Worm (Caenorhabditis elegans) whole organism, late embryonic: ENCODE results near the gene unc-44.

ENCODE experiments used
- ama-1 ChIP-seq: fragments of 150-350 bp; optimal IDR thresholded peaks from 2 replicates; lab custom pipeline; 2014
- ceh-48 ChIP-seq: sonication (generic microtip); optimal IDR thresholded peaks from 2 replicates; lab custom pipeline; 2016; ENCODE audit warnings: missing genetic modification characterization, inconsistent platforms, missing compliant biosample characterization
- che-1 ChIP-seq: sonication (generic microtip); optimal IDR thresholded peaks from 2 replicates; lab custom pipeline; 2016; ENCODE audit warnings: mild to moderate bottlenecking, missing genetic modification characterization, missing compliant biosample characterization
- dmd-4 ChIP-seq: sonication (generic microtip); optimal IDR thresholded peaks from 2 replicates; lab custom pipeline; 2016; ENCODE audit warnings: borderline replicate concordance, missing genetic modification characterization, missing compliant biosample characterization
- eyg-1 ChIP-seq: sonication (generic microtip); optimal IDR thresholded peaks from 2 replicates; lab custom pipeline; 2016; ENCODE audit warnings: missing genotype, missing genetic modification characterization, missing compliant biosample characterization
- fkh-6 ChIP-seq: sonication (generic microtip); optimal IDR thresholded peaks from 2 replicates; lab custom pipeline; 2016; ENCODE audit warnings: missing genetic modification characterization, missing compliant biosample characterization
- lim-6 ChIP-seq: sonication (generic microtip); optimal IDR thresholded peaks from 2 replicates; lab custom pipeline; 2016; ENCODE audit warnings: missing genetic modification characterization, missing compliant biosample characterization
- pha-2 ChIP-seq: sonication (generic microtip); optimal IDR thresholded peaks from 2 replicates; lab custom pipeline; 2017; ENCODE audit warnings: mild to moderate bottlenecking, missing genetic modification characterization, missing compliant biosample characterization
- tbx-2 ChIP-seq: sonication (generic microtip); optimal IDR thresholded peaks from 2 replicates; lab custom pipeline; 2016; ENCODE audit warnings: missing genetic modification characterization, missing compliant biosample characterization
- unc-55 ChIP-seq: sonication (generic microtip); optimal IDR thresholded peaks from 2 replicates; lab custom pipeline; 2017; ENCODE audit warnings: missing biosample characterization, missing genetic modification reagents, missing genetic modification characterization

DNA sequence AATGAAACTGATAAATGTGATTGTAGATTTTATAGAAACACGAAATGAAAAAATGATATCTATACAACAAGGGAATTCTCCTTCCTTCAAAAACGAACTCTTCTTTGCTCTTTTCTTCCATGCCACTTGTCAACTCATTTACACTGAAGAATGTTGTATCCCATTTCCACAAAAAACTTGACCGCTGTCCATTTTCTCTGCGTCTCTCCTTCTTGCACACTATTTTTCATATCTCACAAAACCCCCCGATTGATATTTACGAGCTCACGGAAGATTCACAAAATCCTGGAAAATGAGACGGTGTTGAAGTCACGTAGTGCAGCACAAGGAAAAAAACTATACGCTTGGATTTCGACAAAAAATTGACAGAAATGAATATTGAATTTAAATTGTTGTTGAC is 59.8 kb downstream of the unc-44 start:
- no peak for TF ChIP-seq ceh-48 (tag; lab: Kevin White, UChicago)
- no peak for TF ChIP-seq pha-2 (tag; lab: Kevin White, UChicago)
- no peak for TF ChIP-seq eyg-1 (tag; lab: Kevin White, UChicago)
- no peak for TF ChIP-seq che-1 (tag; lab: Kevin White, UChicago)
- TF ChIP-seq dmd-4 (tag; lab: Kevin White, UChicago), result no peak
- no peak for TF ChIP-seq ama-1 (lab: Kevin White, UChicago)
- TF ChIP-seq lim-6 (tag; lab: Kevin White, UChicago), result no peak
- TF ChIP-seq tbx-2 (tag; lab: Kevin White, UChicago), result no peak
- TF ChIP-seq fkh-6, result no peak
- no peak for TF ChIP-seq unc-55 (GFP tag; lab: Kevin White, UChicago)
